Worm (Caenorhabditis elegans) whole organism, L4 larva: ENCODE measurements around the gene srx-68.

Source experiments
- D1046.2 ChIP-seq: fragments of 200-800 bp; sonication (Bioruptor generic); IDR thresholded peaks from 2 replicates; pipeline ENCODE4 v1.3.6; 2022; ENCODE audit warnings: missing genetic modification characterization, missing compliant biosample characterization
- F37D6.2 ChIP-seq: sonication (generic microtip); optimal IDR thresholded peaks from 2 replicates; lab custom pipeline; 2016; ENCODE audit warnings: mild to moderate bottlenecking, missing genetic modification characterization, missing compliant biosample characterization
- F44E2.7 ChIP-seq: fragments of 200-800 bp; sonication (Bioruptor generic); IDR thresholded peaks from 2 replicates; pipeline ENCODE4 v2.1.2; 2022; ENCODE audit warnings: missing genetic modification characterization, missing compliant biosample characterization
- Y5F2A.4 ChIP-seq: fragments of 200-800 bp; sonication (Bioruptor generic); optimal IDR thresholded peaks from 2 replicates; lab custom pipeline; 2018; ENCODE audit warnings: mild to moderate bottlenecking, missing genetic modification characterization, missing compliant biosample characterization
- Y75B8A.6 ChIP-seq: fragments of 200-800 bp; sonication (Bioruptor generic); IDR thresholded peaks from 2 replicates; pipeline ENCODE4 v1.3.6; 2022; ENCODE audit warnings: missing genetic modification reagents, missing genetic modification characterization, missing compliant biosample characterization
- ZK546.5 ChIP-seq, 2 experiments: sonication (generic microtip); optimal IDR thresholded peaks; 2 replicates each; lab custom pipeline; 2017; ENCODE audit warnings: missing biosample characterization in 2 of 2, missing genetic modification characterization in 2 of 2
- aha-1 ChIP-seq: fragments of 150-350 bp; peaks from one replicate; lab custom pipeline; 2014; ENCODE audit warnings: missing biosample characterization, missing genetic modification characterization
- cey-2 ChIP-seq: sonication (generic microtip); optimal IDR thresholded peaks from 3 replicates; lab custom pipeline; 2017; ENCODE audit warnings: missing genetic modification characterization, mild to moderate bottlenecking, missing compliant biosample characterization, antibody characterized with exemption, borderline replicate concordance; ENCODE audit not compliant: insufficient read depth
- ctbp-1 ChIP-seq: fragments of 200-800 bp; sonication (Bioruptor generic); IDR thresholded peaks from 2 replicates; pipeline ENCODE4 v1.3.6; 2022; ENCODE audit warnings: missing genetic modification reagents, missing genetic modification characterization, missing compliant biosample characterization
- daf-12 ChIP-seq: fragments of 150-350 bp; optimal IDR thresholded peaks from 2 replicates; lab custom pipeline; 2014; ENCODE audit warnings: missing biosample characterization, missing genetic modification reagents, missing genetic modification characterization
- daf-16 ChIP-seq, 3 experiments: sonication (generic microtip); optimal IDR thresholded peaks; 2 replicates each; lab custom pipeline; 2016 to 2017; ENCODE audit warnings: missing genetic modification characterization in 3 of 3, missing genetic modification reagents in 3 of 3, mild to moderate bottlenecking in 2 of 3, missing compliant biosample characterization in 2 of 3, missing biosample characterization in 1 of 3, moderate library complexity in 1 of 3
- dmd-6 ChIP-seq: fragments of 200-800 bp; sonication (Bioruptor generic); IDR thresholded peaks from 2 replicates; pipeline ENCODE4 v1.3.6; 2022; ENCODE audit warnings: missing genetic modification reagents, missing genetic modification characterization, missing compliant biosample characterization
- dpl-1 ChIP-seq: fragments of 150-350 bp; optimal IDR thresholded peaks from 2 replicates; lab custom pipeline; 2014; ENCODE audit warnings: missing biosample characterization, missing genetic modification reagents, missing genetic modification characterization
- dve-1 ChIP-seq: sonication (generic microtip); optimal IDR thresholded peaks from 2 replicates; lab custom pipeline; 2017; ENCODE audit warnings: antibody characterized with exemption, mild to moderate bottlenecking, missing genetic modification characterization, missing compliant biosample characterization; ENCODE audit not compliant: insufficient read depth
- egl-43 ChIP-seq: fragments of 200-800 bp; sonication (Bioruptor generic); IDR thresholded peaks from 2 replicates; pipeline ENCODE4 v1.3.6; 2022; ENCODE audit warnings: missing genetic modification reagents, missing genetic modification characterization, missing compliant biosample characterization
- jun-1 ChIP-seq: fragments of 150-350 bp; optimal IDR thresholded peaks from 2 replicates; lab custom pipeline; 2014; ENCODE audit warnings: missing biosample characterization, missing genetic modification reagents, missing genetic modification characterization
- lim-7 ChIP-seq: fragments of 200-800 bp; sonication (Bioruptor generic); IDR thresholded peaks from 2 replicates; pipeline ENCODE4 v1.3.6; 2022; ENCODE audit warnings: missing genetic modification characterization, missing compliant biosample characterization
- lin-1 ChIP-seq: fragments of 200-800 bp; sonication (Bioruptor generic); IDR thresholded peaks from 2 replicates; pipeline ENCODE4 v1.3.6; 2022; ENCODE audit warnings: missing genetic modification reagents, missing genetic modification characterization, missing compliant biosample characterization
- lin-15B ChIP-seq: fragments of 150-350 bp; sonication (generic microtip); optimal IDR thresholded peaks from 3 replicates; lab custom pipeline; 2014; ENCODE audit warnings: missing biosample characterization, missing genetic modification characterization
- lin-29 ChIP-seq: fragments of 200-800 bp; sonication (Bioruptor generic); IDR thresholded peaks from 2 replicates; pipeline ENCODE4 v1.3.6; 2022; ENCODE audit warnings: missing genetic modification reagents, missing genetic modification characterization, missing compliant biosample characterization
- lin-38 ChIP-seq: fragments of 200-800 bp; sonication (Bioruptor generic); IDR thresholded peaks from 2 replicates; pipeline ENCODE4 v1.3.6; 2022; ENCODE audit warnings: missing genetic modification reagents, missing genetic modification characterization, missing compliant biosample characterization
- nhr-111 ChIP-seq: fragments of 200-800 bp; sonication (Bioruptor generic); optimal IDR thresholded peaks from 2 replicates; lab custom pipeline; 2018; ENCODE audit warnings: mild to moderate bottlenecking, missing genetic modification characterization, missing compliant biosample characterization
- nhr-28 ChIP-seq: fragments of 150-350 bp; optimal IDR thresholded peaks from 2 replicates; lab custom pipeline; 2014; ENCODE audit warnings: missing biosample characterization, missing genetic modification characterization
- nhr-48 ChIP-seq: sonication (generic microtip); optimal IDR thresholded peaks from 2 replicates; lab custom pipeline; 2016; ENCODE audit warnings: mild to moderate bottlenecking, missing genetic modification characterization, missing compliant biosample characterization
- nhr-6 ChIP-seq: fragments of 150-350 bp; optimal IDR thresholded peaks from 2 replicates; lab custom pipeline; 2014; ENCODE audit warnings: missing biosample characterization, missing genetic modification characterization
- nhr-77 ChIP-seq: fragments of 150-350 bp; optimal IDR thresholded peaks from 2 replicates; lab custom pipeline; 2014; ENCODE audit warnings: missing biosample characterization, missing genetic modification characterization
- pqm-1 ChIP-seq: sonication (generic microtip); optimal IDR thresholded peaks from 2 replicates; lab custom pipeline; 2017; ENCODE audit warnings: missing biosample characterization, missing genetic modification characterization
- saeg-2 ChIP-seq: fragments of 200-800 bp; sonication (Bioruptor generic); IDR thresholded peaks from 2 replicates; pipeline ENCODE4 v1.3.6; 2022; ENCODE audit warnings: missing genetic modification reagents, missing genetic modification characterization, missing compliant biosample characterization
- snpc-1.2 ChIP-seq: fragments of 200-800 bp; sonication (Bioruptor generic); IDR thresholded peaks from 2 replicates; pipeline ENCODE4 v1.3.6; 2022; ENCODE audit warnings: missing genetic modification reagents, missing genetic modification characterization, missing compliant biosample characterization
- spr-3 ChIP-seq: fragments of 200-800 bp; sonication (Bioruptor generic); optimal IDR thresholded peaks from 2 replicates; lab custom pipeline; 2018; ENCODE audit warnings: mild to moderate bottlenecking, missing genetic modification characterization, missing compliant biosample characterization
- tag-97 ChIP-seq: fragments of 200-800 bp; sonication (Bioruptor generic); IDR thresholded peaks from 2 replicates; pipeline ENCODE4 v1.3.6; 2022; ENCODE audit warnings: missing genetic modification characterization, missing compliant biosample characterization
- unc-130 ChIP-seq: sonication (generic microtip); optimal IDR thresholded peaks from 2 replicates; lab custom pipeline; 2016; ENCODE audit warnings: missing genetic modification reagents, missing genetic modification characterization, missing compliant biosample characterization
- unc-39 ChIP-seq: sonication (generic microtip); optimal IDR thresholded peaks from 2 replicates; lab custom pipeline; 2017; ENCODE audit warnings: missing biosample characterization, missing genetic modification characterization
- zfp-2 ChIP-seq: sonication (generic microtip); optimal IDR thresholded peaks from 2 replicates; lab custom pipeline; 2016; ENCODE audit warnings: mild to moderate bottlenecking, missing genetic modification characterization, missing compliant biosample characterization
- zip-11 ChIP-seq: fragments of 200-800 bp; sonication (Bioruptor generic); IDR thresholded peaks from 2 replicates; pipeline ENCODE4 v1.3.6; 2022; ENCODE audit warnings: missing genetic modification characterization, missing compliant biosample characterization
- ztf-7 ChIP-seq: fragments of 150-350 bp; optimal IDR thresholded peaks from 2 replicates; lab custom pipeline; 2014; ENCODE audit warnings: missing biosample characterization, missing genetic modification characterization

srx-68 gene

DNA sequence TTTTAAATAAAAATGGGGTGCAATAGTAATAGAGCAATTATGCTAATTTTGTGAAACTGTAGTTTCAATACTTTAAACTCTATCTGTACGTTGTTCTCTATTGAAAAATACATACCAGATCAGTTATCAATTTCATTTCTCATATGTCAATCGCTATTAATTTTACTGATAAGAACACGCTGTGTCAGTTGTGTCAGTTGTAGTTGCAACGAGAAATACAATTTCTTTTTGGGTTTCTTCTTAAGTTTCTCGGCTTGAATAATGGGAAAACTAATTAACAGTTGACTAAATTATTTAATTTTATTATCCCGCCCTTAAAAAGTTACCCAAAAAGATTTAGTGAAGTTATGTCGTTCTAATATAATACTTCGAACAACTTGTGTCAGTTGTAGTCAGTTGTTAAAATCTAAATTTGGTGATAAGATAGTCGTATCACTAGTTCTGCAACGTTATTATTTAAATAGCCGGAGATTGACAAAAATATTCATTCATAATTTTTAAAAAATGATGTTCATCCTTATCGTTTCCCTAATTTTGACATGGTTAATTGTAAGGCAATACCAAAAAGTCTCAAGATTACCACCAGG is 23.4 kb downstream of the srx-68 start, which contains the start of gene cyp-35A5:
cyp-35A5 (plus strand) TSS at position 435 of the 587 bp plus-strand sequence.
- TF ChIP-seq nhr-28 (peak; percentile 86), lin-38 (no peak), spr-3 (GFP tag; lab: Kevin White, UChicago) (no peak), ctbp-1 (GFP tag; lab: Robert Waterston, UW) (no peak), unc-130 (GFP tag; lab: Kevin White, UChicago) (no peak), egl-43 (GFP tag; lab: Robert Waterston, UW) (no peak), ZK546.5 (tag; optimal IDR thresholded peaks at IDR 0.05; lab: Kevin White, UChicago) (no peak), Y75B8A.6 (GFP tag; lab: Robert Waterston, UW) (no peak), nhr-6 (tag; lab: Kevin White, UChicago) (no peak), unc-39 (no peak), D1046.2 (GFP tag; lab: Robert Waterston, UW) (no peak), dve-1 (no peak), dmd-6 (GFP tag; lab: Robert Waterston, UW) (0 out of 2 replicates have a peak, but pooled peaks have one; percentile 34), pqm-1 (tag; lab: Kevin White, UChicago) (peak; percentile 7), ztf-7 (tag; lab: Kevin White, UChicago) (no peak), lin-1 (GFP tag; lab: Robert Waterston, UW) (no peak), nhr-77 (no peak), Y5F2A.4 (GFP tag; lab: Kevin White, UChicago) (no peak), daf-12 (no peak), lim-7 (GFP tag; lab: Robert Waterston, UW) (no peak), lin-15B (tag; lab: Kevin White, UChicago) (no peak), jun-1 (no peak), lin-29 (GFP tag; lab: Robert Waterston, UW) (no peak), zfp-2 (no peak)

DNA sequence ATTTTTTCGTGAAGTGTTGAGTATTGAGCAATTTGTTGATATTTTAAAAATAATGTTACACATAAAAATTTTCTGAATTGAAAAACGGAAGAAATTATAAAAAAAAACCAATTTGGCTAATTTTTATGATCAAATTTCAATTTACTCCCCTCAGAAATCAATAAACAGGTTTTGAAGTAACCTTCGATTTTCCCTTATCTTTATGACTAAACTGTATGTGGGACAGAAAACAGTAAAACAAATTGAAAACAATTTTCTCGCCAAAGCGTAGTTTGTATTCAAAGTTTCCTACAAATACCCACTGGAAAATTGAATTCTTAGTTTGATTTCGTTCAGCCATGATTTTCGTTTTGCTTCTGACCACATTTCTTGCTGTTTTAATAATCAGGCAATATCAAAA is 26.2 kb downstream of the srx-68 start, which contains the start of gene cyp-35B1:
cyp-35B1 (plus strand) TSS at position 244 of the 400 bp plus-strand sequence.
- TF ChIP-seq saeg-2 (GFP tag; lab: Robert Waterston, UW) (no peak), tag-97 (no peak), pqm-1 (tag; lab: Kevin White, UChicago) (no peak), nhr-111 (GFP tag; lab: Kevin White, UChicago) (no peak), F44E2.7 (no peak), zip-11 (GFP tag; lab: Robert Waterston, UW) (no peak), nhr-28 (peak; percentile 92), F37D6.2 (tag; lab: Kevin White, UChicago) (no peak), daf-16 (GFP tag; optimal IDR thresholded peaks at IDR 0.05; lab: Kevin White, UChicago) (no peak), daf-16 (tag; optimal IDR thresholded peaks at IDR 0.05; lab: Kevin White, UChicago) (peak; percentile 68), snpc-1.2 (GFP tag; lab: Robert Waterston, UW) (no peak), nhr-48 (tag; lab: Kevin White, UChicago) (no peak)
- TF ChIP-seq, all 104 proteins: peak for 2

DNA sequence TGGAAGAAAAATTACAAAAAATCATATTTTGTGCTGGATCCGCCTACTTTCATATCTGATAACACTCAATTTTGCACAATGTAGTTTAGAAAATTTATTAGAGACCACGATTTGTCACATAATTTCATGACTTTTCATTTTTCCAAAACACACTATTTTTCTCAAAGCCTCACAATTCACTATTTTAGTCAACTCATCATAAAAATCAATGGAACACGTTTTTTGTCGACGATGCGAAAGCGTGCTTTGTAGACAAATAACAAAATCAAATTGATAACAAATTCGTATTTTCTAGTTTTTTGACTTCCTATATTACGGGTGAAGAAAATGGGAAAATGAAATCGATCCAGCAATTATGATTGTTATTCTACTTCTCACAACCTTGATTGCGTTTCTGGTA is 29.3 kb downstream of the srx-68 start, which contains the start of gene cyp-35B2:
cyp-35B2 (plus strand) TSS at position 301 of the 400 bp plus-strand sequence.
- peak; percentile 34 for TF ChIP-seq nhr-28
- TF ChIP-seq lim-7 (GFP tag; lab: Robert Waterston, UW) = no peak
- TF ChIP-seq dpl-1 (GFP tag; lab: Kevin White, UChicago) = no peak

DNA sequence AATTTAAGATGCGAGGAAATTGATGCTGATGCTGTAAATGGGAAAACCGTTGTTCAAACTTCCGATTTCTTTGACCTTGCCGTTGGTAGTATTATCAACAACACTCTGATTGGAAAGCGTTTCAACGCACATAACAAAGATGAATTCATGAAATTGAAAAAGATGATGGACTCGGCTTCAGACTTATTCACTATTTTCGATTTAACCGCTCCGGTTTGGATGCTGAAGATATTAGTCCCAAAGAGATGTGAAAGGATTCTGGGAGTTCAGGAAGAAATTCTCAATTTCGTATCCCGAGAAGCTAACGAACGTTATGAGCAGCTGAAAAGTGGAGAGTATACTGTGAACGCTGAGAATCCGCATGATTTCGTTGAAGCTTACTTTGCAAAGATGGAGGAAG is 30.8 kb downstream of the srx-68 start:
- TF ChIP-seq cey-2 (tag; lab: Kevin White, UChicago) = no peak
- TF ChIP-seq aha-1 (tag; lab: Kevin White, UChicago) = peak; percentile 97
